Worm (Caenorhabditis elegans) whole organism, L3 larva: ENCODE data around the gene idpa-1.

Experiments used
- elt-1 ChIP-seq: fragments of 150-350 bp; optimal IDR thresholded peaks from 2 replicates; lab custom pipeline; 2014; ENCODE audit warnings: missing biosample characterization, missing genetic modification characterization
- elt-3 ChIP-seq, 3 experiments: fragments of 150-350 bp in 1 of 3; sonication (generic microtip) in 2 of 3; optimal IDR thresholded peaks; 2 replicates in 2 of 3; 4 replicates in 1 of 3; lab custom pipeline; 2014 to 2017; ENCODE audit warnings: missing biosample characterization in 3 of 3, missing genetic modification characterization in 3 of 3
- fos-1 ChIP-seq: fragments of 150-350 bp; optimal IDR thresholded peaks from 2 replicates; lab custom pipeline; 2014; ENCODE audit warnings: missing biosample characterization, missing genetic modification characterization
- nhr-11 ChIP-seq: fragments of 150-350 bp; optimal IDR thresholded peaks from 2 replicates; lab custom pipeline; 2014; ENCODE audit warnings: missing biosample characterization, missing genetic modification characterization
- nhr-12 ChIP-seq: fragments of 150-350 bp; optimal IDR thresholded peaks from 2 replicates; lab custom pipeline; 2014; ENCODE audit warnings: missing biosample characterization, missing genetic modification characterization
- nhr-28 ChIP-seq: fragments of 150-350 bp; optimal IDR thresholded peaks from 2 replicates; lab custom pipeline; 2014; ENCODE audit warnings: missing biosample characterization, missing genetic modification characterization
- nhr-67 ChIP-seq: fragments of 150-350 bp; optimal IDR thresholded peaks from 2 replicates; lab custom pipeline; 2014; ENCODE audit warnings: missing biosample characterization, missing genetic modification characterization
- nhr-76 ChIP-seq: fragments of 150-350 bp; sonication (generic microtip); optimal IDR thresholded peaks from 5 replicates; lab custom pipeline; 2014; ENCODE audit warnings: missing biosample characterization, missing genetic modification characterization
- nhr-77 ChIP-seq: fragments of 150-350 bp; optimal IDR thresholded peaks from 2 replicates; lab custom pipeline; 2014; ENCODE audit warnings: missing biosample characterization, missing genetic modification characterization
- skn-1 ChIP-seq: fragments of 150-350 bp; optimal IDR thresholded peaks from 2 replicates; lab custom pipeline; 2014; ENCODE audit warnings: missing biosample characterization, missing genetic modification characterization
- snpc-4 ChIP-seq: fragments of 150-350 bp; optimal IDR thresholded peaks from 2 replicates; lab custom pipeline; 2014; ENCODE audit warnings: missing biosample characterization, missing genetic modification characterization
- unc-39 ChIP-seq: sonication (generic microtip); optimal IDR thresholded peaks from 4 replicates; lab custom pipeline; 2017; ENCODE audit warnings: missing biosample characterization, missing genetic modification characterization
- zag-1 ChIP-seq: fragments of 150-350 bp; optimal IDR thresholded peaks from 2 replicates; lab custom pipeline; 2014; ENCODE audit warnings: missing biosample characterization, missing genetic modification characterization

ce11 chrIII:2864669-2865068 is 36.3 kb downstream of the idpa-1 start:
- TF ChIP-seq snpc-4 (no peak), nhr-28 (tag; lab: Kevin White, UChicago) (no peak), zag-1 (tag; lab: Kevin White, UChicago) (no peak), nhr-76 (tag; lab: Kevin White, UChicago) (no peak), fos-1 (tag; lab: Kevin White, UChicago) (no peak), skn-1 (tag; lab: Kevin White, UChicago) (no peak), nhr-11 (tag; lab: Kevin White, UChicago) (no peak), nhr-12 (tag; lab: Kevin White, UChicago) (no peak), nhr-77 (tag; lab: Kevin White, UChicago) (no peak), unc-39 (tag; lab: Kevin White, UChicago) (no peak), nhr-67 (no peak), elt-1 (tag; lab: Kevin White, UChicago) (no peak), elt-3 (tag; optimal IDR thresholded peaks at IDR 0.05; lab: Kevin White, UChicago) (no peak)
